Worm (Caenorhabditis elegans): Measurements from ENCODE around the gene dct-8.

dct-8 gene

ce11 chrIV:3902955-3903354, 8.1 kb downstream of the dct-8 start, which contains the start of gene F56D6.6:
TSS of gene F56D6.6 (plus strand) at chrIV:3903255.
- TF ChIP-seq nhr-25 (tag; optimal IDR thresholded peaks at IDR 0.05) (no peak), lin-15B (tag; optimal IDR thresholded peaks at IDR 0.05) (no peak), pha-4 (tag; optimal IDR thresholded peaks at IDR 0.05) (no peak), snpc-4 (tag; optimal IDR thresholded peaks at IDR 0.05) (no peak), elt-1 (tag; optimal IDR thresholded peaks at IDR 0.05) (no peak), nfya-1 (tag; optimal IDR thresholded peaks at IDR 0.05; ENCODE audit: insufficient read depth) (no peak), hmg-11 (tag; optimal IDR thresholded peaks at IDR 0.05) (no peak), lsy-12 (tag; optimal IDR thresholded peaks at IDR 0.05) (no peak), elt-2 (tag; optimal IDR thresholded peaks at IDR 0.05) (no peak), ceh-9 (tag; optimal IDR thresholded peaks at IDR 0.05) (no peak), egl-27 (tag; optimal IDR thresholded peaks at IDR 0.05) (no peak), nhr-12 (tag; optimal IDR thresholded peaks at IDR 0.05) (no peak), ceh-82 (tag; optimal IDR thresholded peaks at IDR 0.05) (no peak)

ce11 chrIV:3904620-3905019, 9.8 kb downstream of the dct-8 start, which contains the start of gene F56D6.21:
TSS of gene F56D6.21 (plus strand) at chrIV:3904920.
- no peak for TF ChIP-seq nhr-76 (tag; optimal IDR thresholded peaks at IDR 0.05)
- no peak for TF ChIP-seq eor-1 (tag; optimal IDR thresholded peaks at IDR 0.05)
- TF ChIP-seq fos-1 (tag; optimal IDR thresholded peaks at IDR 0.05): no peak
- no peak for TF ChIP-seq nfya-1 (tag; optimal IDR thresholded peaks at IDR 0.05; ENCODE audit: insufficient read depth)
- TF ChIP-seq egl-27 (tag; optimal IDR thresholded peaks at IDR 0.05): no peak
- no peak for TF ChIP-seq elt-2 (tag; optimal IDR thresholded peaks at IDR 0.05)
- TF ChIP-seq ztf-11 (tag; optimal IDR thresholded peaks at IDR 0.05): no peak
- no peak for TF ChIP-seq nhr-23 (tag; optimal IDR thresholded peaks at IDR 0.05)
- TF ChIP-seq mml-1 (tag; optimal IDR thresholded peaks at IDR 0.05): no peak
- no peak for TF ChIP-seq unc-39 (tag; optimal IDR thresholded peaks at IDR 0.05)
- no peak for TF ChIP-seq lin-15B (tag; optimal IDR thresholded peaks at IDR 0.05)
- TF ChIP-seq egl-5 (tag; optimal IDR thresholded peaks at IDR 0.05): no peak
- no peak for TF ChIP-seq ceh-9 (tag; optimal IDR thresholded peaks at IDR 0.05)
- no peak for TF ChIP-seq aly-2 (tag; optimal IDR thresholded peaks at IDR 0.05)
- TF ChIP-seq nhr-12 (tag; optimal IDR thresholded peaks at IDR 0.05): no peak
- no peak for TF ChIP-seq lsy-12 (tag; optimal IDR thresholded peaks at IDR 0.05)
- TF ChIP-seq nhr-43 (tag; optimal IDR thresholded peaks at IDR 0.05; ENCODE audit: poor library complexity, severe bottlenecking): no peak
- TF ChIP-seq hmg-11 (tag; optimal IDR thresholded peaks at IDR 0.05): no peak

ce11 chrIV:3906393-3906792, 11.5 kb downstream of the dct-8 start, which contains the start of gene F56D6.11:
TSS of gene F56D6.11 (minus strand) at chrIV:3906493.
- TF ChIP-seq pqm-1 (tag; optimal IDR thresholded peaks at IDR 0.05) (no peak), snpc-4 (tag; optimal IDR thresholded peaks at IDR 0.05) (no peak), zag-1 (tag; optimal IDR thresholded peaks at IDR 0.05) (no peak), unc-39 (tag; optimal IDR thresholded peaks at IDR 0.05) (no peak), ama-1 (optimal IDR thresholded peaks at IDR 0.05) (no peak), R02D3.7 (tag; optimal IDR thresholded peaks at IDR 0.05) (no peak)

DNA sequence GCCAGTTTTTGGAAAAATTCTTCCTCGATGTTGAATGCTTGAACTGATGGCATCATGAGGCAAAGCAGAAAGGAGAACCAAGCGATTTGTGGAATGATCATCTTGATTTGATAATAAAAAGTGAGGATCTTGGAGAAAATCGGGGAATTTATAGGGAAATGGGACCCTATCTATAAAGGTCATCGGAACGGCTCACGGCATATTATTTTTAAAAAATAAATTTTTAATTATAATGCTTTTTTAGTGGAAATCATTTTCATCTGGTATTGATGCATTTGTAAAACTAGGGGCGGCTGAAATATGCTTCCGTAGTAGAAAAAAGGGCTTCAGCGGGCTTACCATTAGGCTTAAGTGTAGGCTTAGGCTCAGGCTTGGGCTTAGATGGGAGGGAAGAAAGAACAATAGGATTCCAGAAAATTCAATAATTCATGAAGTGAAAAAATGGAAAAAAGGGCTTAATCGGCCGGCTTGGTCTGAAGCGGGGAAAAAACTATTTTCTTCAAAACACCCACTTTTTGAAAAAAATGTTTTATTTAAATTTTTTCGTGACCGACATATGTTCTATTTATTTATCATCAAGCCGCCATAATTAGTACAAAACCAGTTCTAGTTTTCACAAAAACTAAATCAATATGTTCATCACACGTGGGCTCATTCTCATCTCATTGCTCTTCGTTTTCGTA, 12.8 kb downstream of the dct-8 start, which contains the start of the genes F56D6.22 and F56D6.12:
F56D6.22 (minus strand) TSS at position 101 of the 683 bp plus-strand sequence.
F56D6.12 (plus strand) TSS at position 633 of the 683 bp plus-strand sequence.
- no peak for TF ChIP-seq fkh-2 (tag; optimal IDR thresholded peaks at IDR 0.05)
- TF ChIP-seq ztf-11 (tag; optimal IDR thresholded peaks at IDR 0.05): no peak
- no peak for TF ChIP-seq hmg-11 (tag; optimal IDR thresholded peaks at IDR 0.05)
- TF ChIP-seq nhr-23 (tag; optimal IDR thresholded peaks at IDR 0.05): no peak
- TF ChIP-seq ceh-16 (tag; optimal IDR thresholded peaks at IDR 0.05): no peak
- no peak for TF ChIP-seq unc-62 (GFP tag; optimal IDR thresholded peaks at IDR 0.05)
- no peak for TF ChIP-seq unc-39 (tag; optimal IDR thresholded peaks at IDR 0.05)
- TF ChIP-seq pha-4 (tag; optimal IDR thresholded peaks at IDR 0.05): no peak
- no peak for TF ChIP-seq nhr-43 (tag; optimal IDR thresholded peaks at IDR 0.05; ENCODE audit: poor library complexity, severe bottlenecking)
- no peak for TF ChIP-seq jun-1 (tag; optimal IDR thresholded peaks at IDR 0.05)
- TF ChIP-seq snpc-4 (tag; optimal IDR thresholded peaks at IDR 0.05): no peak
- no peak for TF ChIP-seq nhr-11 (tag; optimal IDR thresholded peaks at IDR 0.05)
- no peak for TF ChIP-seq aly-2 (tag; optimal IDR thresholded peaks at IDR 0.05)
- TF ChIP-seq elt-3 (tag; optimal IDR thresholded peaks at IDR 0.05): no peak

DNA sequence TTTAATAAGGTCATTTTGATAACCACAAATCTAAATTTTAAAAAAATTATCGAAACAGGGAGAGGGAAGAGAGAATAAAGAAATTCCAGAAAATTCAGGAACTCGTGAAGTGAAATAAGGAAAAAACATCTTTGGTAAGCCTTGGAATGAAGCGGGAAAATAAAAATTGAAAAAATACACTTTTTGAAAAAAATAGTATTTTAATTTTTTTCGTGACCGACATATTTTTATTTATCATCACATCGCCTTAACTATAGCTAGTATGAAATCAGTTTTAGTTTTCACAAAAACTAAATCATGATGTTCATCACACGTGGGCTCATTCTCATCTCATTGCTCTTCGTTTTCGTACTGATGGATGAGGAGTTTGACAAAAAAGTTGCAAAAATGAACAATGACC, 14.2 kb downstream of the dct-8 start, which contains the start of gene F56D6.13:
F56D6.13 (plus strand) TSS at position 301 of the 400 bp plus-strand sequence.
- TF ChIP-seq nhr-11 (tag; optimal IDR thresholded peaks at IDR 0.05): no peak
- TF ChIP-seq nhr-77 (tag; optimal IDR thresholded peaks at IDR 0.05): no peak
- no peak for TF ChIP-seq nhr-25 (tag; optimal IDR thresholded peaks at IDR 0.05)
- no peak for TF ChIP-seq mml-1 (tag; optimal IDR thresholded peaks at IDR 0.05)
- no peak for TF ChIP-seq ztf-4 (tag; optimal IDR thresholded peaks at IDR 0.05)
